Fruit fly (Drosophila melanogaster) whole organism, embryonic: ENCODE results near the gene Notum.
A peak's percentile ranks its signal among the peaks of the same experiment; 100 is the strongest.

Experiments
- ATbp ChIP-seq: fragments of 200-800 bp; sonication (Bioruptor generic); optimal IDR thresholded peaks from 2 replicates; lab custom pipeline; 2017; ENCODE audit warnings: missing biosample characterization, mild to moderate bottlenecking, missing genetic modification characterization, missing genetic modification reagents
- Abd-B ChIP-seq: fragments of 200-800 bp; sonication (Bioruptor generic); optimal IDR thresholded peaks from 2 replicates; lab custom pipeline; 2018; ENCODE audit warnings: missing biosample characterization, mild to moderate bottlenecking, missing genetic modification characterization, moderate library complexity
- CG1024 ChIP-seq: fragments of 200-800 bp; sonication (Bioruptor generic); IDR thresholded peaks from 2 replicates; pipeline ENCODE4 v1.3.6; 2022; ENCODE audit warnings: missing biosample characterization, missing genetic modification characterization
- CG10366 ChIP-seq: fragments of 200-800 bp; sonication (Bioruptor generic); IDR thresholded peaks from 2 replicates; pipeline ENCODE4 v1.3.6; 2022; ENCODE audit warnings: missing biosample characterization, missing genetic modification characterization
- CG10543 ChIP-seq: fragments of 200-800 bp; sonication (Bioruptor generic); optimal IDR thresholded peaks from 3 replicates; lab custom pipeline; 2017; ENCODE audit warnings: missing biosample characterization, mild to moderate bottlenecking, missing genetic modification characterization, moderate library complexity
- CG11504 ChIP-seq: fragments of 200-800 bp; sonication (Bioruptor generic); optimal IDR thresholded peaks from 3 replicates; lab custom pipeline; 2019; ENCODE audit warnings: missing biosample characterization, mild to moderate bottlenecking, missing genetic modification characterization, moderate library complexity
- CG13775 ChIP-seq: fragments of 200-800 bp; sonication (Bioruptor generic); optimal IDR thresholded peaks from 3 replicates; lab custom pipeline; 2017; ENCODE audit warnings: missing biosample characterization, mild to moderate bottlenecking, missing genetic modification characterization
- CG17385 ChIP-seq: fragments of 200-800 bp; sonication (Bioruptor generic); optimal IDR thresholded peaks from 3 replicates; lab custom pipeline; 2018; ENCODE audit warnings: missing biosample characterization, mild to moderate bottlenecking, missing genetic modification characterization
- CG17802 ChIP-seq: fragments of 200-800 bp; sonication (Bioruptor generic); optimal IDR thresholded peaks from 2 replicates; lab custom pipeline; 2018; ENCODE audit warnings: missing biosample characterization, mild to moderate bottlenecking, missing genetic modification characterization, moderate library complexity
- CG18011 ChIP-seq: fragments of 200-800 bp; sonication (Bioruptor generic); optimal IDR thresholded peaks from 2 replicates; lab custom pipeline; 2017; ENCODE audit warnings: missing biosample characterization, missing genetic modification characterization, mild to moderate bottlenecking, moderate library complexity, missing genotype
- CG2889 ChIP-seq: fragments of 200-800 bp; sonication (Bioruptor generic); IDR thresholded peaks from 3 replicates; pipeline ENCODE4 v1.3.6; 2022; ENCODE audit warnings: missing biosample characterization, missing genetic modification characterization
- CG34224 ChIP-seq: fragments of 200-800 bp; sonication (Bioruptor generic); IDR thresholded peaks from 3 replicates; pipeline ENCODE4 v1.3.6; 2022; ENCODE audit warnings: missing biosample characterization, missing genetic modification characterization; ENCODE audit not compliant: partially characterized antibody
- CG5180 ChIP-seq: fragments of 200-800 bp; sonication (Bioruptor generic); optimal IDR thresholded peaks from 3 replicates; lab custom pipeline; 2017; ENCODE audit warnings: missing biosample characterization, missing genetic modification characterization, mild to moderate bottlenecking, moderate library complexity, missing genetic modification reagents
- CG6654 ChIP-seq: fragments of 200-800 bp; sonication (Bioruptor generic); optimal IDR thresholded peaks from 2 replicates; lab custom pipeline; 2017; ENCODE audit warnings: missing biosample characterization, mild to moderate bottlenecking, missing genetic modification characterization
- CG6765 ChIP-seq: fragments of 200-800 bp; sonication (Bioruptor generic); optimal IDR thresholded peaks from 3 replicates; lab custom pipeline; 2017; ENCODE audit warnings: missing biosample characterization, mild to moderate bottlenecking, missing genetic modification characterization
- CG7786 ChIP-seq: fragments of 200-800 bp; sonication (Bioruptor generic); optimal IDR thresholded peaks from 2 replicates; lab custom pipeline; 2016; ENCODE audit warnings: missing biosample characterization, missing genetic modification characterization
- CG9727 ChIP-seq: fragments of 200-800 bp; sonication (Bioruptor generic); optimal IDR thresholded peaks from 3 replicates; lab custom pipeline; 2017; ENCODE audit warnings: missing biosample characterization, mild to moderate bottlenecking, missing genetic modification characterization
- Camta ChIP-seq: fragments of 200-800 bp; sonication (Bioruptor generic); optimal IDR thresholded peaks from 2 replicates; lab custom pipeline; 2016; ENCODE audit warnings: missing biosample characterization, missing genetic modification characterization
- D19B ChIP-seq: fragments of 200-800 bp; sonication (Bioruptor generic); optimal IDR thresholded peaks from 2 replicates; lab custom pipeline; 2017; ENCODE audit warnings: missing biosample characterization, mild to moderate bottlenecking, missing genetic modification characterization
- Doc3 ChIP-seq: fragments of 200-800 bp; sonication (Bioruptor generic); IDR thresholded peaks from 3 replicates; pipeline ENCODE4 v1.3.6; 2022; ENCODE audit warnings: missing biosample characterization, missing genetic modification characterization; ENCODE audit not compliant: partially characterized antibody
- HLHmδ ChIP-seq: fragments of 200-800 bp; sonication (Bioruptor generic); optimal IDR thresholded peaks from 2 replicates; lab custom pipeline; 2018; ENCODE audit warnings: missing biosample characterization, mild to moderate bottlenecking, missing genetic modification characterization, moderate library complexity
- Lpt ChIP-seq: fragments of >200 bp; optimal IDR thresholded peaks from 2 replicates; lab custom pipeline; 2018; ENCODE audit warnings: missing biosample characterization, missing genetic modification characterization
- Oli ChIP-seq: fragments of 200-800 bp; sonication (Bioruptor generic); optimal IDR thresholded peaks from 2 replicates; lab custom pipeline; 2018; ENCODE audit warnings: missing biosample characterization, mild to moderate bottlenecking, missing genetic modification characterization, moderate library complexity
- Taf1 ChIP-seq: fragments of 200-800 bp; sonication (Bioruptor generic); IDR thresholded peaks from 2 replicates; pipeline ENCODE4 v1.3.6; 2022; ENCODE audit warnings: missing biosample characterization, missing genetic modification characterization
- Xrp1 ChIP-seq: fragments of 200-800 bp; sonication (Bioruptor generic); IDR thresholded peaks from 2 replicates; pipeline ENCODE4 v1.3.6; 2022; ENCODE audit warnings: missing biosample characterization, missing genetic modification characterization
- ab ChIP-seq: fragments of 200-800 bp; sonication (Bioruptor generic); optimal IDR thresholded peaks from 2 replicates; lab custom pipeline; 2016; ENCODE audit warnings: missing biosample characterization, missing genetic modification characterization
- al ChIP-seq: fragments of 200-800 bp; sonication (Bioruptor generic); IDR thresholded peaks from 2 replicates; pipeline ENCODE4 v1.3.6; 2022; ENCODE audit warnings: missing biosample characterization, missing genetic modification characterization
- ara ChIP-seq: fragments of 200-800 bp; sonication (Bioruptor generic); IDR thresholded peaks from 2 replicates; pipeline ENCODE4 v1.3.6; 2022; ENCODE audit warnings: missing biosample characterization, missing genetic modification characterization
- cad ChIP-seq: fragments of >200 bp; optimal IDR thresholded peaks from 2 replicates; lab custom pipeline; 2017; ENCODE audit warnings: missing biosample characterization, missing genetic modification characterization
- chm ChIP-seq: fragments of 200-800 bp; sonication (Bioruptor generic); IDR thresholded peaks from 2 replicates; pipeline ENCODE4 v1.3.6; 2022; ENCODE audit warnings: missing biosample characterization, missing genetic modification characterization
- crp ChIP-seq, 2 experiments: fragments of 200-800 bp; sonication (Bioruptor generic); optimal IDR thresholded peaks; 2 replicates in 1 of 2; 3 replicates in 1 of 2; lab custom pipeline; 2017; ENCODE audit warnings: missing biosample characterization in 2 of 2, missing genetic modification characterization in 2 of 2, mild to moderate bottlenecking in 1 of 2, moderate library complexity in 1 of 2
- dan ChIP-seq: fragments of 200-800 bp; sonication (Bioruptor generic); IDR thresholded peaks from 2 replicates; pipeline ENCODE4 v1.3.6; 2022; ENCODE audit warnings: missing biosample characterization, missing genetic modification characterization
- ewg ChIP-seq: fragments of 200-800 bp; sonication (Bioruptor generic); optimal IDR thresholded peaks from 3 replicates; lab custom pipeline; 2017; ENCODE audit warnings: mild to moderate bottlenecking, missing biosample characterization, missing genetic modification reagents, missing genetic modification characterization
- eyg ChIP-seq: fragments of 200-800 bp; sonication (Bioruptor generic); optimal IDR thresholded peaks from 3 replicates; lab custom pipeline; 2016; ENCODE audit warnings: missing biosample characterization, missing genetic modification characterization
- fd3F ChIP-seq: fragments of 200-800 bp; sonication (Bioruptor generic); optimal IDR thresholded peaks from 2 replicates; lab custom pipeline; 2018; ENCODE audit warnings: missing biosample characterization, mild to moderate bottlenecking, missing genetic modification characterization, moderate library complexity
- fru ChIP-seq: fragments of >200 bp; optimal IDR thresholded peaks from 2 replicates; lab custom pipeline; 2017
- fu2 ChIP-seq: fragments of 200-800 bp; sonication (Bioruptor generic); optimal IDR thresholded peaks from 2 replicates; lab custom pipeline; 2016; ENCODE audit warnings: missing biosample characterization, missing genetic modification characterization
- ind ChIP-seq: fragments of 200-800 bp; sonication (Bioruptor generic); optimal IDR thresholded peaks from 3 replicates; lab custom pipeline; 2016; ENCODE audit warnings: missing biosample characterization, missing genetic modification characterization
- insv ChIP-seq, 2 experiments: fragments of 200-800 bp; sonication (Bioruptor generic); optimal IDR thresholded peaks; 3 replicates each; lab custom pipeline; 2016 to 2018; ENCODE audit warnings: missing biosample characterization in 2 of 2, missing genetic modification characterization in 2 of 2
- kah ChIP-seq: fragments of 200-800 bp; sonication (Bioruptor generic); optimal IDR thresholded peaks from 2 replicates; lab custom pipeline; 2018; ENCODE audit warnings: missing biosample characterization, mild to moderate bottlenecking, missing genetic modification characterization
- knrl ChIP-seq: fragments of 200-800 bp; sonication (Bioruptor generic); IDR thresholded peaks from 3 replicates; pipeline ENCODE4 v1.3.6; 2022; ENCODE audit warnings: missing biosample characterization, missing genetic modification characterization; ENCODE audit not compliant: partially characterized antibody
- lilli ChIP-seq: fragments of 200-800 bp; sonication (Bioruptor generic); optimal IDR thresholded peaks from 3 replicates; lab custom pipeline; 2016; ENCODE audit warnings: missing biosample characterization, missing genetic modification characterization
- nerfin-2 ChIP-seq: fragments of 200-800 bp; sonication (Bioruptor generic); IDR thresholded peaks from 2 replicates; pipeline ENCODE4 v1.3.6; 2022; ENCODE audit warnings: missing biosample characterization, missing genetic modification characterization; ENCODE audit not compliant: partially characterized antibody
- p53 ChIP-seq: fragments of 200-800 bp; sonication (Bioruptor generic); optimal IDR thresholded peaks from 2 replicates; lab custom pipeline; 2016; ENCODE audit warnings: missing biosample characterization, missing genetic modification characterization
- pho ChIP-seq: fragments of 200-800 bp; sonication (Bioruptor generic); optimal IDR thresholded peaks from 2 replicates; lab custom pipeline; 2016; ENCODE audit warnings: missing biosample characterization, missing genetic modification characterization
- salm ChIP-seq: fragments of 200-800 bp; sonication (Bioruptor generic); optimal IDR thresholded peaks from 2 replicates; lab custom pipeline; 2018; ENCODE audit warnings: missing biosample characterization, mild to moderate bottlenecking, missing genetic modification characterization
- schlank ChIP-seq: fragments of 200-800 bp; sonication (Bioruptor generic); optimal IDR thresholded peaks from 2 replicates; lab custom pipeline; 2018; ENCODE audit warnings: missing biosample characterization, mild to moderate bottlenecking, missing genetic modification characterization
- scrt ChIP-seq: fragments of 200-800 bp; sonication (Bioruptor generic); optimal IDR thresholded peaks from 2 replicates; lab custom pipeline; 2018; ENCODE audit warnings: missing biosample characterization, mild to moderate bottlenecking, missing genetic modification characterization, moderate library complexity
- sna ChIP-seq: fragments of 200-800 bp; sonication (Bioruptor generic); IDR thresholded peaks from 2 replicates; pipeline ENCODE4 v1.3.6; 2022; ENCODE audit warnings: missing biosample characterization, missing genetic modification characterization; ENCODE audit not compliant: partially characterized antibody
- twi ChIP-seq: fragments of 200-800 bp; optimal IDR thresholded peaks from 2 replicates; lab custom pipeline; 2019; ENCODE audit warnings: missing biosample characterization, mild to moderate bottlenecking, missing genetic modification characterization, moderate library complexity

Gene Notum

dm6 chr3L:16001164-16001679 is 22.1 kb upstream of the Notum start (continued):
- TF ChIP-seq D19B (GFP tag; lab: Kevin White, UChicago) (peak; percentile 74), Abd-B (GFP tag; lab: Kevin White, UChicago) (peak; percentile 51), CG5180 (peak; percentile 35), kah (GFP tag; lab: Kevin White, UChicago) (no peak), CG17802 (tag; lab: Kevin White, UChicago) (no peak), fru (no peak), ind (GFP tag; lab: Kevin White, UChicago) (peak; percentile 79), Taf1 (GFP tag; lab: Robert Waterston, UW) (0 out of 2 replicates have a peak, but pooled peaks have one; percentile 20), CG11504 (tag; lab: Kevin White, UChicago) (peak; percentile 79), CG17385 (GFP tag; lab: Kevin White, UChicago) (peak; percentile 81), salm (tag; lab: Kevin White, UChicago) (peak; percentile 31), CG7786 (GFP tag; lab: Kevin White, UChicago) (peak; percentile 84), insv (GFP tag; optimal IDR thresholded peaks at IDR 0.05; lab: Kevin White, UChicago) (peak in 1 of 2 experiments; percentile 45), crp (GFP tag; optimal IDR thresholded peaks at IDR 0.05; lab: Kevin White, UChicago) (peak in 1 of 2 experiments; percentile 59), dan (GFP tag; lab: Robert Waterston, UW) (no peak), fu2 (peak; percentile 80), Lpt (GFP tag; lab: Kevin White, UChicago) (no peak), Xrp1 (GFP tag; lab: Robert Waterston, UW) (peak; percentile 46; the same call in 1 of the 2 replicates), CG18011 (GFP tag; lab: Kevin White, UChicago) (peak; percentile 66), Oli (peak; percentile 81), scrt (GFP tag; lab: Kevin White, UChicago) (peak; percentile 87), CG9727 (GFP tag; lab: Kevin White, UChicago) (peak; percentile 81), p53 (GFP tag; lab: Kevin White, UChicago) (no peak), CG6765 (peak; percentile 75), Camta (peak; percentile 67), CG2889 (GFP tag; lab: Robert Waterston, UW) (peak; percentile 52; the same call in 1 of the 3 replicates), chm (GFP tag; lab: Robert Waterston, UW) (peak; percentile 32; the same call in 1 of the 2 replicates), ara (GFP tag; lab: Robert Waterston, UW) (no peak), HLHmδ (GFP tag; lab: Kevin White, UChicago) (no peak), nerfin-2 (GFP tag; lab: Robert Waterston, UW) (no peak), ATbp (GFP tag; lab: Kevin White, UChicago) (no peak), CG6654 (GFP tag; lab: Kevin White, UChicago) (peak; percentile 35), pho (peak; percentile 83), CG1024 (GFP tag; lab: Robert Waterston, UW) (no peak), CG13775 (GFP tag; lab: Kevin White, UChicago) (peak; percentile 74), eyg (peak; percentile 70), CG10543 (GFP tag; lab: Kevin White, UChicago) (peak; percentile 96), fd3F (GFP tag; lab: Kevin White, UChicago) (peak; percentile 77), cad (GFP tag; lab: Kevin White, UChicago) (no peak), ewg (GFP tag; lab: Kevin White, UChicago) (peak; percentile 40), sna (no peak), CG34224 (peak; percentile 47; the same call in 1 of the 3 replicates), Doc3 (GFP tag; lab: Robert Waterston, UW) (no peak), CG10366 (GFP tag; lab: Robert Waterston, UW) (peak; percentile 49), knrl (GFP tag; lab: Robert Waterston, UW) (no peak), schlank (tag; lab: Kevin White, UChicago) (peak; percentile 79), al (GFP tag; lab: Robert Waterston, UW) (peak; percentile 65; the same call in 1 of the 2 replicates), lilli (GFP tag; lab: Kevin White, UChicago) (peak; percentile 91), twi (tag; lab: Kevin White, UChicago) (peak; percentile 14), ab (GFP tag; lab: Kevin White, UChicago) (peak; percentile 23)
